Fruit fly (Drosophila melanogaster) whole organism, prepupa: ENCODE results near the gene CG31109.

Source experiments
- CG11902 ChIP-seq: fragments of 200-800 bp; sonication (Bioruptor generic); optimal IDR thresholded peaks from 3 replicates; lab custom pipeline; 2016; ENCODE audit warnings: missing biosample characterization, missing genetic modification characterization
- CG15336 ChIP-seq: fragments of 200-800 bp; sonication (Bioruptor generic); IDR thresholded peaks from 2 replicates; pipeline ENCODE4 v1.3.6; 2022; ENCODE audit warnings: missing biosample characterization, missing genetic modification characterization
- Hr38 ChIP-seq: sonication (Bioruptor generic); optimal IDR thresholded peaks from 2 replicates; lab custom pipeline; 2016; ENCODE audit warnings: missing biosample characterization, missing genetic modification characterization
- Sox14 ChIP-seq: fragments of 200-800 bp; sonication (Bioruptor generic); optimal IDR thresholded peaks from 3 replicates; lab custom pipeline; 2016; ENCODE audit warnings: missing biosample characterization, missing genetic modification characterization
- cyc ChIP-seq: fragments of 200-800 bp; sonication (Bioruptor generic); optimal IDR thresholded peaks from 3 replicates; lab custom pipeline; 2016; ENCODE audit warnings: missing biosample characterization, missing genetic modification characterization
- net ChIP-seq: fragments of 200-800 bp; sonication (Bioruptor generic); optimal IDR thresholded peaks from 3 replicates; lab custom pipeline; 2016; ENCODE audit warnings: missing biosample characterization, missing genetic modification characterization
- topi ChIP-seq: fragments of 200-800 bp; sonication (Bioruptor generic); optimal IDR thresholded peaks from 3 replicates; lab custom pipeline; 2016; ENCODE audit warnings: missing biosample characterization, missing genetic modification characterization

DNA sequence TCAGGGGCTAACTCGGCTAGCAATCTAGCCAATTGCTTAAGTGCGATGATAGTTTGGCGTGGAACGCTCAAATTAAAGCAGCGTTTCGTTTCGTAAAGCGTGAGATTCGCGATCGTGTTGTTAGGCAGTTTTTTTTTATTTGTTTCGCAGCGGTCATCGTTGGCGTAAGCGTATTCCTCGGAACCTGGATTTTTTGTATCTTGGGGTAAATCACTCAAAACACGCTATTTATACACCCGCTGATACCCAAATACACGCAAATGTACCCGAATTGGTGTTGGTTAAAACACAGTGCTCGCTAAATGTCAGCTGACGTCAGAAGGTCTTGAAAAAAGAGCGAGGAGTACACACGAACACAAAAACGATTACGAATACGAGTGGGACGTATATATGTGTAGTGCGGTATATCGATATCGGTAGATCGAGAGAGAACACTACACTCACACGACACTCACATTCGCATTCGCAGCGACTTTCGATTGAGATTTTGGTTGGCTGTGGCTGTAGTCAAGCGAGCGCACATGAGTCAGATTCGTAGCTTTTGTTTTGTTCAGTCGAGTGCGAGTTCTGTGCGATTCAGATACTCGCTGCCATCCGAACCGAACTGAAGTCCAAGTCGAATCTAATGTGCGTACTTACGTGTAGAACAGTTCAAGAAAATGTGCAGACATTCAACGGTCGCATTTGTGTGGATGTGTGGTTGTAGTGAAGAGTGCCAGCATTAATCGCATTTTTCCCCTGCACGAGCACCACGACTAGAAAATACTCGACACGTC lies 4.5 kb downstream of the CG31109 start:
- peak; percentile 47 for TF ChIP-seq Sox14
- no peak for TF ChIP-seq Hr38
- TF ChIP-seq CG11902 (GFP tag; lab: Kevin White, UChicago), result no peak
- TF ChIP-seq topi, result no peak
- TF ChIP-seq cyc (GFP tag; lab: Kevin White, UChicago), result no peak
- no peak for TF ChIP-seq CG15336 (GFP tag; lab: Robert Waterston, UW)
- TF ChIP-seq net (GFP tag; lab: Kevin White, UChicago), result no peak
